Worm (Caenorhabditis elegans): ENCODE data around the gene C06B3.16.
A peak's percentile ranks its signal among the peaks of the same experiment; 100 is the strongest.

Gene C06B3.16

ce11 chrV:13958247-13958646, 26.9 kb downstream of the C06B3.16 start, which contains the start of gene R10D12.10:
Gene R10D12.10 (minus strand): TSS chrV:13958347.
- TF ChIP-seq zag-1 (tag; optimal IDR thresholded peaks at IDR 0.05) (no peak), mdt-29 (GFP tag; IDR thresholded peaks at IDR 0.05) (no peak), aha-1 (tag) (no peak), ceh-28 (tag; optimal IDR thresholded peaks at IDR 0.05) (no peak), unc-62 (GFP tag; optimal IDR thresholded peaks at IDR 0.05 in 1 of 2) (no peak), unc-62 (tag; optimal IDR thresholded peaks at IDR 0.05) (no peak), nhr-111 (GFP tag; optimal IDR thresholded peaks at IDR 0.05) (no peak), ces-1 (GFP tag; optimal IDR thresholded peaks at IDR 0.05) (no peak), arid-1 (GFP tag; conservative IDR thresholded peaks at IDR 0.05) (no peak), lin-15B (tag; optimal IDR thresholded peaks at IDR 0.05) (no peak), zip-2 (tag; optimal IDR thresholded peaks at IDR 0.05) (no peak), daf-12 (tag; optimal IDR thresholded peaks at IDR 0.05) (no peak), nhr-76 (tag; optimal IDR thresholded peaks at IDR 0.05) (no peak), vab-7 (GFP tag; IDR thresholded peaks at IDR 0.05) (no peak), nhr-102 (tag; optimal IDR thresholded peaks at IDR 0.05) (no peak), aly-2 (tag; optimal IDR thresholded peaks at IDR 0.05) (no peak), egl-43 (GFP tag; IDR thresholded peaks at IDR 0.05) (no peak)

- no peak for TF ChIP-seq unc-130 (GFP tag; optimal IDR thresholded peaks at IDR 0.05)
- no peak for TF ChIP-seq hmg-1.1 (GFP tag; IDR thresholded peaks at IDR 0.05)
- TF ChIP-seq daf-16 (GFP tag; optimal IDR thresholded peaks at IDR 0.05): no peak
- no peak for TF ChIP-seq daf-16 (tag; optimal IDR thresholded peaks at IDR 0.05)
- no peak for TF ChIP-seq zip-11 (GFP tag; IDR thresholded peaks at IDR 0.05)
- no peak for TF ChIP-seq zfp-2 (tag; optimal IDR thresholded peaks at IDR 0.05)
Observed at ce11 chrV:13960916-13961315, 29.6 kb downstream of the C06B3.16 start, which contains the start of gene srh-24. Gene srh-24 (minus strand): TSS chrV:13961016.

- TF ChIP-seq zip-2 (tag; optimal IDR thresholded peaks at IDR 0.05) (no peak), ceh-62 (tag; optimal IDR thresholded peaks at IDR 0.05) (no peak), php-3 (GFP tag; IDR thresholded peaks at IDR 0.05) (no peak), Y105C5A.15 (GFP tag; IDR thresholded peaks at IDR 0.05) (no peak), lin-39 (tag; optimal IDR thresholded peaks at IDR 0.05) (no peak), hmg-1.1 (GFP tag; IDR thresholded peaks at IDR 0.05) (peak; percentile 63), nhr-76 (tag; optimal IDR thresholded peaks at IDR 0.05) (no peak), zfp-2 (tag; optimal IDR thresholded peaks at IDR 0.05) (no peak), aha-1 (tag) (peak; percentile 81), hlh-11 (tag; optimal IDR thresholded peaks at IDR 0.05) (peak; percentile 55), mxl-2 (GFP tag; conservative IDR thresholded peaks at IDR 0.05) (no peak), hlh-30 (tag; optimal IDR thresholded peaks at IDR 0.05; ENCODE audit: insufficient read depth) (no peak), nhr-77 (tag; optimal IDR thresholded peaks at IDR 0.05) (no peak), dpl-1 (GFP tag; optimal IDR thresholded peaks at IDR 0.05) (peak; percentile 70), daf-12 (tag; optimal IDR thresholded peaks at IDR 0.05) (no peak), nhr-111 (GFP tag; optimal IDR thresholded peaks at IDR 0.05) (no peak), mes-2 (tag; optimal IDR thresholded peaks at IDR 0.05; ENCODE audit: poor library complexity, severe bottlenecking) (peak; percentile 93), T26A8.4 (GFP tag; IDR thresholded peaks at IDR 0.05) (peak; percentile 58; the same call in 1 of the 2 replicates), fkh-10 (GFP tag; optimal IDR thresholded peaks at IDR 0.05) (no peak), nhr-237 (tag; optimal IDR thresholded peaks at IDR 0.05) (no peak), Y48G9A.11 (GFP tag; IDR thresholded peaks at IDR 0.05) (0 out of 2 replicates have a peak, but pooled peaks have one; percentile 32), jun-1 (tag; optimal IDR thresholded peaks at IDR 0.05) (no peak), mdl-1 (tag; optimal IDR thresholded peaks at IDR 0.05) (no peak), saeg-2 (GFP tag; IDR thresholded peaks at IDR 0.05) (no peak), dve-1 (tag; optimal IDR thresholded peaks at IDR 0.05; ENCODE audit: insufficient read depth) (peak; percentile 61), T20F7.1 (GFP tag; optimal IDR thresholded peaks at IDR 0.05) (no peak), F49E8.2 (tag; optimal IDR thresholded peaks at IDR 0.05; ENCODE audit: borderline replicate concordance) (no peak), hif-1 (tag; optimal IDR thresholded peaks at IDR 0.05) (peak in 1 of 2 experiments; percentile 10), dmd-9 (GFP tag; IDR thresholded peaks at IDR 0.05) (no peak), skn-1 (tag; optimal IDR thresholded peaks at IDR 0.05) (no peak), nhr-42 (GFP tag; IDR thresholded peaks at IDR 0.05) (no peak), mdt-29 (GFP tag; IDR thresholded peaks at IDR 0.05) (no peak), egl-27 (tag; optimal IDR thresholded peaks at IDR 0.05) (no peak)
Observed at ce11 chrV:13961927-13962419, 30.6 kb downstream of the C06B3.16 start, which contains the start of the genes algn-13 and R10D12.13. Gene algn-13 (minus strand): TSS chrV:13961977. Gene R10D12.13 (plus strand): TSS chrV:13962417.

Data from whole organism, L4 larva.